Worm (Caenorhabditis elegans): ENCODE data around the gene K07E8.7.

- TF ChIP-seq ztf-11 (tag; optimal IDR thresholded peaks at IDR 0.05) (no peak), egl-27 (tag; optimal IDR thresholded peaks at IDR 0.05) (no peak), elt-1 (tag; optimal IDR thresholded peaks at IDR 0.05) (no peak), alr-1 (tag; optimal IDR thresholded peaks at IDR 0.05) (no peak), lsy-2 (tag; optimal IDR thresholded peaks at IDR 0.05) (no peak), Y55F3AM.14 (GFP tag; optimal IDR thresholded peaks at IDR 0.05) (no peak), nhr-12 (tag; optimal IDR thresholded peaks at IDR 0.05) (no peak), dmd-4 (tag; optimal IDR thresholded peaks at IDR 0.05) (no peak), unc-62 (GFP tag; optimal IDR thresholded peaks at IDR 0.05) (no peak), fos-1 (tag; optimal IDR thresholded peaks at IDR 0.05) (no peak), C34F6.9 (tag; optimal IDR thresholded peaks at IDR 0.05) (no peak), nhr-237 (tag; optimal IDR thresholded peaks at IDR 0.05) (no peak)
These were observed 8.2 kb upstream of the K07E8.7 start, which contains the start of gene sdz-24 for ce11 chrII:658369-658768.

Data from whole organism, L2 larva.